Worm (Caenorhabditis elegans): Measurements from ENCODE around the gene sru-2.

Gene sru-2

DNA sequence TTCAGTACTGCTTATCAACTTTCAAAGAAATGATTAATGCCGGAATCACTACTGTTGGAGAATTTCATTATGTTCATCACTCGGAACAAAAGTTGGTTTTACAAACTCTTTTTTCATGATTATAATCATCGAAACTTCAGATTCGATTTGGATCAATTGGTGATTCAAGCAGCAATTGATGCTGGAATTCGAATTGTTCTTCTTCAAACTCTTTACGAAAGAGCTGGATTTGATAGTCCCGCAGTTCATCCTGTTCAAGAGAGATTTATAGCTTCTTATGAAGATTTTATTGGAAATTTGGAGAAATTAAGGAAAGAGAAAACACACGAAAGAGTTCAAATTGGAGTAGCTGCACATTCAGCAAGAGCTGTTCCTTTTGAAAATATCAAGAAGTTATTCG, 34.3 kb upstream of the sru-2 start:
- TF ChIP-seq ztf-23 (GFP tag; IDR thresholded peaks at IDR 0.05): no peak
- no peak for TF ChIP-seq ref-1 (GFP tag; conservative IDR thresholded peaks at IDR 0.05)
- TF ChIP-seq med-1 (GFP tag; optimal IDR thresholded peaks at IDR 0.05; ENCODE audit: insufficient read depth): no peak
- TF ChIP-seq tab-1 (GFP tag; IDR thresholded peaks at IDR 0.05): no peak
- TF ChIP-seq flt-1 (GFP tag; IDR thresholded peaks at IDR 0.05): no peak
- TF ChIP-seq klf-2 (GFP tag; conservative IDR thresholded peaks at IDR 0.05): no peak
- no peak for TF ChIP-seq cog-1 (tag; optimal IDR thresholded peaks at IDR 0.05)
- no peak for TF ChIP-seq ztf-29 (GFP tag; IDR thresholded peaks at IDR 0.05)

- TF ChIP-seq cog-1 (tag; optimal IDR thresholded peaks at IDR 0.05) (no peak), T22C8.4 (GFP tag; IDR thresholded peaks at IDR 0.05) (no peak), flt-1 (GFP tag; IDR thresholded peaks at IDR 0.05) (no peak), ref-1 (GFP tag; conservative IDR thresholded peaks at IDR 0.05) (no peak), klf-2 (GFP tag; conservative IDR thresholded peaks at IDR 0.05) (no peak), med-1 (GFP tag; optimal IDR thresholded peaks at IDR 0.05; ENCODE audit: insufficient read depth) (no peak), ztf-23 (GFP tag; IDR thresholded peaks at IDR 0.05) (no peak), ztf-29 (GFP tag; IDR thresholded peaks at IDR 0.05) (no peak), tab-1 (GFP tag; IDR thresholded peaks at IDR 0.05) (no peak)
These were observed 28.7 kb upstream of the sru-2 start, which contains the start of gene cutl-17 for ce11 chrIV:9457400-9457799. cutl-17 (minus strand) TSS chrIV:9457500.

DNA sequence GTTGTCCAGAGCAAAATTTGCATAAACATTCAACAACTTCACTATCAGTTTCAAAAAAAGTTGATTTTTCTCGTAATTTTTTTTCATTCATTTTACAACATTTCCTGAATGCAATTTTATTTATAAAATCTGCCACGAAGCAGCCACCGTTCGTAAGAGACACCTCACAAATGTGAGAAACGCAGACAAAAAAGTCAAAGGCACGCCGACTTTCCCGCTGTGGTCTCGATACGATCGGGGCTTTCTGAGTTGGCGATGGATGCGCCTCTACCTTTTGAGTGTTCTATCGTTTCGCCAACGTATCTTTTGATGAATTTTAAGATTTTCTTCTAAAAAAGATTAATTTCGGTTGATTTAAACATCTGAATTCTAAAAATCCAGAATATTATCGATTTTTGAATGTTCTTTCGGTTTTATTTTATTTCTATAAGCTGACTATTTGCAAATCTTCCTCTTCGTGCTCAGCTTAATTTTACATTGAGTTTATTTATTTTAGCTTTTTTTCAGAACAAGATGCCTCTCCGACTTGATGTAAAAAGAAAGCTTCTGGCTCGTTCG, 26.8 kb upstream of the sru-2 start, which contains the start of gene copb-2:
TSS of gene copb-2 (plus strand) at position 508 of the 558 bp plus-strand sequence.
- TF ChIP-seq T22C8.4 (GFP tag; IDR thresholded peaks at IDR 0.05) (no peak), ref-1 (GFP tag; conservative IDR thresholded peaks at IDR 0.05) (no peak), cog-1 (tag; optimal IDR thresholded peaks at IDR 0.05) (no peak), klf-2 (GFP tag; conservative IDR thresholded peaks at IDR 0.05) (no peak), flt-1 (GFP tag; IDR thresholded peaks at IDR 0.05) (no peak), tab-1 (GFP tag; IDR thresholded peaks at IDR 0.05) (no peak), ztf-29 (GFP tag; IDR thresholded peaks at IDR 0.05) (no peak), ztf-23 (GFP tag; IDR thresholded peaks at IDR 0.05) (no peak), med-1 (GFP tag; optimal IDR thresholded peaks at IDR 0.05; ENCODE audit: insufficient read depth) (no peak)

- 0 out of 2 replicates have a peak, but pooled peaks have one; percentile 15 for TF ChIP-seq flt-1 (GFP tag; IDR thresholded peaks at IDR 0.05)
- no peak for TF ChIP-seq cog-1 (tag; optimal IDR thresholded peaks at IDR 0.05)
These were observed 21.7 kb upstream of the sru-2 start for ce11 chrIV:9464345-9464783.

DNA sequence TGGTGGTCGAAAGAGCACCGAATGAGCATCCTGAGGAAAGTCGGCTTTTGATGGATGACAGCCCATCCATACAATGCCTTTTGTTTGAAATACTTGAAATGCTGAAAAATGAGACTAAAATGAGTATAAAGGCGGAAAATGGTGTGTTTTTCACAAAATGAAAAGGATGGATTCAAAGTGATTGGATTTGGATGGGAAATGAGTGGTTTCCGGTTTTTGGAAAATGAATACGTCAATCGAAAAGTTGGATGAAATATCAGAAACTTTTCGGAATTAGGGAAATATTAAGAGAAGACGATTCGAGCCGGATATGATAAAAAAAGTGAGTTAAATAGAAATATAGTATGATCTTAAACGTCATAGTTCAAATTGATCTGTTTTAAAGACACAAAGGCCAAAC, 18.7 kb upstream of the sru-2 start, which contains the start of gene F38E11.6:
TSS of gene F38E11.6 (minus strand) at position 101 of the 400 bp plus-strand sequence.
- TF ChIP-seq tab-1 (GFP tag; IDR thresholded peaks at IDR 0.05): no peak
- no peak for TF ChIP-seq ztf-23 (GFP tag; IDR thresholded peaks at IDR 0.05)
- no peak for TF ChIP-seq ztf-29 (GFP tag; IDR thresholded peaks at IDR 0.05)
- TF ChIP-seq ref-1 (GFP tag; conservative IDR thresholded peaks at IDR 0.05): no peak
- no peak for TF ChIP-seq klf-2 (GFP tag; conservative IDR thresholded peaks at IDR 0.05)
- no peak for TF ChIP-seq flt-1 (GFP tag; IDR thresholded peaks at IDR 0.05)

ce11 chrIV:9469293-9469692, 16.8 kb upstream of the sru-2 start:
- no peak for TF ChIP-seq flt-1 (GFP tag; IDR thresholded peaks at IDR 0.05)
- TF ChIP-seq cog-1 (tag; optimal IDR thresholded peaks at IDR 0.05): no peak
- no peak for TF ChIP-seq ztf-23 (GFP tag; IDR thresholded peaks at IDR 0.05)
- TF ChIP-seq klf-2 (GFP tag; conservative IDR thresholded peaks at IDR 0.05): no peak
- no peak for TF ChIP-seq med-1 (GFP tag; optimal IDR thresholded peaks at IDR 0.05; ENCODE audit: insufficient read depth)
- no peak for TF ChIP-seq ztf-29 (GFP tag; IDR thresholded peaks at IDR 0.05)
- no peak for TF ChIP-seq tab-1 (GFP tag; IDR thresholded peaks at IDR 0.05)
- TF ChIP-seq ref-1 (GFP tag; conservative IDR thresholded peaks at IDR 0.05): no peak
- no peak for TF ChIP-seq T22C8.4 (GFP tag; IDR thresholded peaks at IDR 0.05)

DNA sequence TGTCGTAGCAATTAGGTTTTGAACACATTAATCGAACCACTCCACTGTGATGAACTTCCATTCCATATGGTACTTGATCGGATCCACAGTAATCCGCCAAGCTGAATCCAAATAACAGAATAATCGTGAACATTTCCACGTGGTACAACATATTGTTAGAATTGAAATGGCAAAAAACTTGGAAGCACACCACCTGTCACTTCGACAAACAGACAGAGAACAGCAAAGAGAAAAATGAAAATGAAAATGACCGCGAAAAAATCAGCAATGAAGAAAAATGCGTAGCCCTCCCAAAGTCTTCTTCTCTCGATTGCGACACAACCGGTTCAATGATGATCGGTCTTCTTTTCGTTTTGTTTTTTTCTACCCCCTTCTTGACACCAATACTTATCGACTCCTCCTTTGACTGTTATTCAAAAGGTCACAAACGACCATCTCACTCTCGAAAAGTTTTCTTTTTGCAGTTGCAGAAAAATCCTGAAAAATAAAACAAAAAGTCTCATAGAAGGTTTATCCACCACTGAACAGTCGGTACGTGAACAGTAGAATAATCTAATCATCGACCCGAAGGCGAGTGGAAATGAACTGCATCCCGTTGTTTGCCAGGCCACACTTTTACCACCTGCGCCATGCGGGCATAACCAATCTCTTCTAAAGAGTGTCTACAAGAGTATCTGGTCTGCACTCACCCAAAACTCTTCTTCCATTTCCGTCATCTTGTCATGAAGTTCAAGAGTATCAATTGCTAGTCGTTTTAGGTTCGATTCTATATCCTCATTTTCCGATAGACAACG, 8.7 kb upstream of the sru-2 start, which contains the start of gene wrt-3:
TSS of gene wrt-3 (minus strand) at position 322 of the 794 bp plus-strand sequence.
- TF ChIP-seq ref-1 (GFP tag; conservative IDR thresholded peaks at IDR 0.05): peak; percentile 95
- peak; percentile 58 for TF ChIP-seq cog-1 (tag; optimal IDR thresholded peaks at IDR 0.05)
- TF ChIP-seq flt-1 (GFP tag; IDR thresholded peaks at IDR 0.05): peak; percentile 99
- peak; percentile 95 for TF ChIP-seq T22C8.4 (GFP tag; IDR thresholded peaks at IDR 0.05)
- no peak; the same call in 1 of the 2 replicates for TF ChIP-seq ztf-29 (GFP tag; IDR thresholded peaks at IDR 0.05)
- TF ChIP-seq tab-1 (GFP tag; IDR thresholded peaks at IDR 0.05): peak; percentile 98
- TF ChIP-seq med-1 (GFP tag; optimal IDR thresholded peaks at IDR 0.05; ENCODE audit: insufficient read depth): peak; percentile 89
- no peak; the same call in 1 of the 2 replicates for TF ChIP-seq klf-2 (GFP tag; conservative IDR thresholded peaks at IDR 0.05)
- peak; percentile 96 for TF ChIP-seq ztf-23 (GFP tag; IDR thresholded peaks at IDR 0.05)

ce11 chrIV:9480936-9481335, 5.1 kb upstream of the sru-2 start, which contains the start of gene cng-3:
cng-3 (minus strand) TSS chrIV:9481037.
- no peak for TF ChIP-seq ref-1 (GFP tag; conservative IDR thresholded peaks at IDR 0.05)
- no peak for TF ChIP-seq ztf-29 (GFP tag; IDR thresholded peaks at IDR 0.05)
- TF ChIP-seq med-1 (GFP tag; optimal IDR thresholded peaks at IDR 0.05; ENCODE audit: insufficient read depth): no peak
- no peak for TF ChIP-seq T22C8.4 (GFP tag; IDR thresholded peaks at IDR 0.05)
- TF ChIP-seq ztf-23 (GFP tag; IDR thresholded peaks at IDR 0.05): no peak
- no peak for TF ChIP-seq cog-1 (tag; optimal IDR thresholded peaks at IDR 0.05)
- TF ChIP-seq flt-1 (GFP tag; IDR thresholded peaks at IDR 0.05): no peak
- no peak for TF ChIP-seq klf-2 (GFP tag; conservative IDR thresholded peaks at IDR 0.05)
- TF ChIP-seq tab-1 (GFP tag; IDR thresholded peaks at IDR 0.05): no peak

ce11 chrIV:9485040-9485439, 1.0 kb upstream of the sru-2 start, which contains the start of gene gadr-2:
gadr-2 (minus strand) TSS chrIV:9485140.
- no peak for TF ChIP-seq flt-1 (GFP tag; IDR thresholded peaks at IDR 0.05)
- no peak for TF ChIP-seq T22C8.4 (GFP tag; IDR thresholded peaks at IDR 0.05)
- no peak for TF ChIP-seq cog-1 (tag; optimal IDR thresholded peaks at IDR 0.05)
- no peak for TF ChIP-seq ztf-23 (GFP tag; IDR thresholded peaks at IDR 0.05)
- no peak for TF ChIP-seq ref-1 (GFP tag; conservative IDR thresholded peaks at IDR 0.05)
- TF ChIP-seq tab-1 (GFP tag; IDR thresholded peaks at IDR 0.05): no peak
- no peak for TF ChIP-seq ztf-29 (GFP tag; IDR thresholded peaks at IDR 0.05)
- TF ChIP-seq klf-2 (GFP tag; conservative IDR thresholded peaks at IDR 0.05): no peak
- TF ChIP-seq med-1 (GFP tag; optimal IDR thresholded peaks at IDR 0.05; ENCODE audit: insufficient read depth): no peak
